Worm (Caenorhabditis elegans): ENCODE data around the gene wbp-2.
A peak's percentile ranks its signal among the peaks of the same experiment; 100 is the strongest.

Gene wbp-2

ce11 chrII:9345794-9346193 lies 16.2 kb downstream of the wbp-2 start:
- no peak for TF ChIP-seq pes-1 (GFP tag; IDR thresholded peaks at IDR 0.05)
- no peak for TF ChIP-seq F13C5.2 (tag; optimal IDR thresholded peaks at IDR 0.05)
- no peak for TF ChIP-seq B0310.2 (tag; optimal IDR thresholded peaks at IDR 0.05)
- TF ChIP-seq scrt-1 (GFP tag; IDR thresholded peaks at IDR 0.05), result no peak
- TF ChIP-seq hmg-4 (GFP tag; optimal IDR thresholded peaks at IDR 0.05), result no peak
- TF ChIP-seq ama-1 (optimal IDR thresholded peaks at IDR 0.05), result no peak
- no peak for TF ChIP-seq flt-1 (GFP tag; IDR thresholded peaks at IDR 0.05)
- no peak for TF ChIP-seq hnd-1 (tag; optimal IDR thresholded peaks at IDR 0.05)
- no peak for TF ChIP-seq hmbx-1 (tag; optimal IDR thresholded peaks at IDR 0.05)
- TF ChIP-seq tbx-37 (GFP tag; conservative IDR thresholded peaks at IDR 0.05), result no peak
- no peak for TF ChIP-seq ceh-13 (GFP tag; optimal IDR thresholded peaks at IDR 0.05)

- TF ChIP-seq tra-4 (tag; optimal IDR thresholded peaks at IDR 0.05) (no peak), sea-1 (GFP tag; conservative IDR thresholded peaks at IDR 0.05) (0 out of 2 replicates have a peak, but pooled peaks have one; percentile 44)
Measured at ce11 chrII:9346490-9346889, 16.9 kb downstream of the wbp-2 start, which contains the start of gene F42A8.1. F42A8.1 (minus strand) TSS chrII:9346590.

ce11 chrII:9347444-9347843 lies 17.9 kb downstream of the wbp-2 start:
- TF ChIP-seq tra-4 (tag; optimal IDR thresholded peaks at IDR 0.05) (no peak), hmg-4 (GFP tag; optimal IDR thresholded peaks at IDR 0.05) (no peak), ets-7 (tag; optimal IDR thresholded peaks at IDR 0.05) (no peak), ceh-36 (tag; optimal IDR thresholded peaks at IDR 0.05) (no peak), B0310.2 (tag; optimal IDR thresholded peaks at IDR 0.05) (no peak), F13C5.2 (tag; optimal IDR thresholded peaks at IDR 0.05) (no peak), pes-1 (GFP tag; IDR thresholded peaks at IDR 0.05) (no peak)

- TF ChIP-seq tra-4 (tag; optimal IDR thresholded peaks at IDR 0.05) (no peak), scrt-1 (GFP tag; IDR thresholded peaks at IDR 0.05) (no peak), ceh-36 (tag; optimal IDR thresholded peaks at IDR 0.05) (no peak), tbx-11 (GFP tag; IDR thresholded peaks at IDR 0.05) (no peak)
Measured at ce11 chrII:9352669-9353068, 23.1 kb downstream of the wbp-2 start, which contains the start of the genes sdhb-1 and cup-15. sdhb-1 (minus strand) TSS chrII:9352731. cup-15 (plus strand) TSS chrII:9353000.

- peak; percentile 49 for TF ChIP-seq hmg-4 (GFP tag; optimal IDR thresholded peaks at IDR 0.05)
- no peak for TF ChIP-seq F13C5.2 (tag; optimal IDR thresholded peaks at IDR 0.05)
Measured at ce11 chrII:9356723-9357122, 27.1 kb downstream of the wbp-2 start.

- no peak for TF ChIP-seq scrt-1 (GFP tag; IDR thresholded peaks at IDR 0.05)
- TF ChIP-seq B0310.2 (tag; optimal IDR thresholded peaks at IDR 0.05), result no peak
- TF ChIP-seq hmg-4 (GFP tag; optimal IDR thresholded peaks at IDR 0.05), result no peak
- no peak for TF ChIP-seq aly-1 (tag; optimal IDR thresholded peaks at IDR 0.05)
- TF ChIP-seq F13C5.2 (tag; optimal IDR thresholded peaks at IDR 0.05), result no peak
- no peak for TF ChIP-seq tbx-37 (GFP tag; conservative IDR thresholded peaks at IDR 0.05)
- TF ChIP-seq ceh-36 (tag; optimal IDR thresholded peaks at IDR 0.05), result no peak
- TF ChIP-seq tra-4 (tag; optimal IDR thresholded peaks at IDR 0.05), result no peak
- no peak for TF ChIP-seq hnd-1 (tag; optimal IDR thresholded peaks at IDR 0.05)
- TF ChIP-seq ceh-13 (GFP tag; optimal IDR thresholded peaks at IDR 0.05), result no peak
Measured at ce11 chrII:9358230-9358629, 28.7 kb downstream of the wbp-2 start, which contains the start of gene mel-11. mel-11 (plus strand) TSS chrII:9358530.

ce11 chrII:9362249-9362648 lies 32.7 kb downstream of the wbp-2 start:
- no peak for TF ChIP-seq scrt-1 (GFP tag; IDR thresholded peaks at IDR 0.05)
- TF ChIP-seq sea-1 (GFP tag; conservative IDR thresholded peaks at IDR 0.05), result no peak
- no peak for TF ChIP-seq ama-1 (optimal IDR thresholded peaks at IDR 0.05)
- TF ChIP-seq hnd-1 (tag; optimal IDR thresholded peaks at IDR 0.05), result no peak
- TF ChIP-seq pes-1 (GFP tag; IDR thresholded peaks at IDR 0.05), result no peak
- TF ChIP-seq aly-1 (tag; optimal IDR thresholded peaks at IDR 0.05), result no peak
- TF ChIP-seq ceh-13 (GFP tag; optimal IDR thresholded peaks at IDR 0.05), result no peak
- TF ChIP-seq F13C5.2 (tag; optimal IDR thresholded peaks at IDR 0.05), result no peak
- TF ChIP-seq flt-1 (GFP tag; IDR thresholded peaks at IDR 0.05), result no peak
- no peak for TF ChIP-seq B0310.2 (tag; optimal IDR thresholded peaks at IDR 0.05)
- no peak for TF ChIP-seq hmg-4 (GFP tag; optimal IDR thresholded peaks at IDR 0.05)

DNA sequence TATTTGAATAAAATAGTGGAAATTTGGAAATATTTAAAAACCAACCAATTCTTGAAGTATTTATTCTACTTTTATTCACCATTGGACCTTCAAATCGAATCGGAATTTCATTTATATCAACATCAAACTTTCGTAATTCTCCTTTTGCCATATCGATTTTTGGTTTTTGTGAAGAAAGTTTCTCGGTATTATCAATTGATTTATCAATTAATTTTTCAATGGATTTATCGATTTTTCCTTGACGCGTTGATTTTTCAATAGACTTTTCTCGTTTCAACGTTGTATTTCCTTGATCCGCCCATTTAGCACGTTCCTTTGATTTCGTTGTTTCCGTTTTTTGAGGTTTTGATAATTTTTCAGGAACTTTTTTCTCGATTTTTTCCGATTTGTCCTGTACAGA lies 39.8 kb downstream of the wbp-2 start:
- no peak for TF ChIP-seq hmg-4 (GFP tag; optimal IDR thresholded peaks at IDR 0.05)
- TF ChIP-seq tbx-11 (GFP tag; IDR thresholded peaks at IDR 0.05), result no peak
- no peak for TF ChIP-seq B0310.2 (tag; optimal IDR thresholded peaks at IDR 0.05)
- TF ChIP-seq tra-4 (tag; optimal IDR thresholded peaks at IDR 0.05), result no peak
- no peak for TF ChIP-seq scrt-1 (GFP tag; IDR thresholded peaks at IDR 0.05)
- TF ChIP-seq F13C5.2 (tag; optimal IDR thresholded peaks at IDR 0.05), result no peak
- no peak for TF ChIP-seq flt-1 (GFP tag; IDR thresholded peaks at IDR 0.05)
- TF ChIP-seq ceh-13 (GFP tag; optimal IDR thresholded peaks at IDR 0.05), result no peak
- no peak for TF ChIP-seq sea-1 (GFP tag; conservative IDR thresholded peaks at IDR 0.05)
- TF ChIP-seq pes-1 (GFP tag; IDR thresholded peaks at IDR 0.05), result no peak

DNA sequence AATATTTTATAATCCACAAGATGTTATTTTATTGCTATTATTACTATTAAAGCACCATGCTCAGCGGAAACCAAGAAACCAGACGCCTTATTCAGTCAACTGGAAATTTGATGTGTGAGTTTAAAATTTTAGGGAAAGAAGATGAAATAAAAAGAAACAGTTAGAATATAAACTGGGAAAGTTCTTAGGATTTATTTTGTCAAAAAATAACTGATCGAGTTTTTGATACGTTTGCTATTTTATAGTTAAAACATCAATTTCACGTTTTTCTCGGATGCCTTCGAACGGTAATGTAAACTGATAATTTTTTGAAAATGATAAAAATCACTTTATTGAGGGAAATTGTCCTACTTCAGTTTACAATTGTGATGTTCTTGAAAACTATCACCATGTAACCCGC lies 42.8 kb downstream of the wbp-2 start, which contains the start of gene C06C3.3:
Gene C06C3.3 (minus strand): TSS at position 101 of the 400 bp plus-strand sequence.
- TF ChIP-seq aly-1 (tag; optimal IDR thresholded peaks at IDR 0.05), result no peak
- no peak for TF ChIP-seq tbx-37 (GFP tag; conservative IDR thresholded peaks at IDR 0.05)
- TF ChIP-seq ama-1 (optimal IDR thresholded peaks at IDR 0.05), result no peak
- no peak for TF ChIP-seq flt-1 (GFP tag; IDR thresholded peaks at IDR 0.05)
- TF ChIP-seq ets-7 (tag; optimal IDR thresholded peaks at IDR 0.05), result no peak
- no peak for TF ChIP-seq ceh-13 (GFP tag; optimal IDR thresholded peaks at IDR 0.05)
- TF ChIP-seq tbx-11 (GFP tag; IDR thresholded peaks at IDR 0.05), result no peak
- TF ChIP-seq hmbx-1 (tag; optimal IDR thresholded peaks at IDR 0.05), result no peak
- no peak for TF ChIP-seq pes-1 (GFP tag; IDR thresholded peaks at IDR 0.05)
- no peak for TF ChIP-seq ceh-36 (tag; optimal IDR thresholded peaks at IDR 0.05)

All from whole organism, early embryonic.